Fruit fly (Drosophila melanogaster) whole organism, embryonic: ENCODE results near the gene Tdg.

ENCODE experiments used
- Asciz ChIP-seq: fragments of 200-800 bp; sonication (Bioruptor generic); optimal IDR thresholded peaks from 2 replicates; lab custom pipeline; 2017; ENCODE audit warnings: missing biosample characterization, mild to moderate bottlenecking, missing genetic modification characterization, missing genetic modification reagents
- Atf3 ChIP-seq: fragments of 200-800 bp; sonication (Bioruptor generic); optimal IDR thresholded peaks from 3 replicates; lab custom pipeline; 2016; ENCODE audit warnings: missing biosample characterization, missing genetic modification characterization
- CG10209 ChIP-seq: fragments of 200-800 bp; sonication (Bioruptor generic); optimal IDR thresholded peaks from 3 replicates; lab custom pipeline; 2017; ENCODE audit warnings: missing biosample characterization, mild to moderate bottlenecking, missing genetic modification characterization, missing genetic modification reagents
- CG11398 ChIP-seq: fragments of 200-800 bp; sonication (Bioruptor generic); optimal IDR thresholded peaks from 2 replicates; lab custom pipeline; 2016; ENCODE audit warnings: missing biosample characterization, missing genetic modification characterization
- CG12104 ChIP-seq: fragments of 200-800 bp; sonication (Bioruptor generic); optimal IDR thresholded peaks from 3 replicates; lab custom pipeline; 2016; ENCODE audit warnings: missing biosample characterization, missing genetic modification characterization
- CG12155 ChIP-seq: fragments of 200-800 bp; sonication (Bioruptor generic); optimal IDR thresholded peaks from 3 replicates; lab custom pipeline; 2016; ENCODE audit warnings: missing biosample characterization, missing genetic modification characterization
- CG12299 ChIP-seq: fragments of 200-800 bp; sonication (Bioruptor generic); optimal IDR thresholded peaks from 2 replicates; lab custom pipeline; 2018; ENCODE audit warnings: missing biosample characterization, mild to moderate bottlenecking, missing genetic modification characterization
- CG1529 ChIP-seq: fragments of 200-800 bp; sonication (Bioruptor generic); optimal IDR thresholded peaks from 3 replicates; lab custom pipeline; 2018; ENCODE audit warnings: missing biosample characterization, missing genetic modification characterization
- CG17802 ChIP-seq: fragments of 200-800 bp; sonication (Bioruptor generic); optimal IDR thresholded peaks from 2 replicates; lab custom pipeline; 2018; ENCODE audit warnings: missing biosample characterization, mild to moderate bottlenecking, missing genetic modification characterization, moderate library complexity
- CG17912 ChIP-seq: fragments of 200-800 bp; sonication (Bioruptor generic); optimal IDR thresholded peaks from 2 replicates; lab custom pipeline; 2018; ENCODE audit warnings: missing biosample characterization, mild to moderate bottlenecking, missing genetic modification characterization
- CG18476 ChIP-seq: fragments of 200-800 bp; sonication (Bioruptor generic); optimal IDR thresholded peaks from 2 replicates; lab custom pipeline; 2016; ENCODE audit warnings: missing biosample characterization, mild to moderate bottlenecking, missing genetic modification characterization
- CG18619 ChIP-seq: fragments of 200-800 bp; sonication (Bioruptor generic); optimal IDR thresholded peaks from 3 replicates; lab custom pipeline; 2017; ENCODE audit warnings: missing biosample characterization, mild to moderate bottlenecking, missing genetic modification characterization
- CG3726 ChIP-seq: fragments of 200-800 bp; sonication (Bioruptor generic); IDR thresholded peaks from 3 replicates; pipeline ENCODE4, ENCODE4 v1.3.6; 2022; ENCODE audit warnings: missing biosample characterization, missing genetic modification characterization
- CG4707 ChIP-seq: fragments of 200-800 bp; sonication (Bioruptor generic); optimal IDR thresholded peaks from 2 replicates; lab custom pipeline; 2018; ENCODE audit warnings: missing biosample characterization, mild to moderate bottlenecking, missing genetic modification characterization, moderate library complexity
- CG6272 ChIP-seq: fragments of 200-800 bp; sonication (Bioruptor generic); IDR thresholded peaks from 2 replicates; pipeline ENCODE4 v1.3.6; 2022; ENCODE audit warnings: missing biosample characterization, missing genetic modification characterization
- CG8089 ChIP-seq: fragments of 200-800 bp; sonication (Bioruptor generic); optimal IDR thresholded peaks from 3 replicates; lab custom pipeline; 2016; ENCODE audit warnings: missing biosample characterization, missing genetic modification characterization
- CG8478 ChIP-seq: fragments of >200 bp; optimal IDR thresholded peaks from 2 replicates; lab custom pipeline; 2018
- CG8944 ChIP-seq: fragments of 200-800 bp; sonication (Bioruptor generic); optimal IDR thresholded peaks from 3 replicates; lab custom pipeline; 2016; ENCODE audit warnings: missing biosample characterization, missing genetic modification characterization
- D19B ChIP-seq: fragments of 200-800 bp; sonication (Bioruptor generic); optimal IDR thresholded peaks from 2 replicates; lab custom pipeline; 2017; ENCODE audit warnings: missing biosample characterization, mild to moderate bottlenecking, missing genetic modification characterization
- Dll ChIP-seq: fragments of 200-800 bp; sonication (Bioruptor generic); IDR thresholded peaks from 4 replicates; pipeline ENCODE4 v1.3.6; 2022; ENCODE audit warnings: missing biosample characterization, missing genetic modification characterization; ENCODE audit not compliant: partially characterized antibody
- Dp ChIP-seq: fragments of 200-800 bp; sonication (Bioruptor generic); optimal IDR thresholded peaks from 2 replicates; lab custom pipeline; 2018; ENCODE audit warnings: missing biosample characterization, mild to moderate bottlenecking, missing genetic modification characterization, moderate library complexity
- Fer2 ChIP-seq: fragments of 200-800 bp; sonication (Bioruptor generic); optimal IDR thresholded peaks from 2 replicates; lab custom pipeline; 2018; ENCODE audit warnings: missing biosample characterization, mild to moderate bottlenecking, missing genetic modification characterization, moderate library complexity
- NFAT ChIP-seq: fragments of 200-800 bp; sonication (Bioruptor generic); IDR thresholded peaks from 2 replicates; pipeline ENCODE4 v1.3.6; 2022; ENCODE audit warnings: missing biosample characterization, missing genetic modification characterization
- Optix ChIP-seq: fragments of 200-800 bp; sonication (Bioruptor generic); IDR thresholded peaks from 3 replicates; pipeline ENCODE4 v1.3.6; 2022; ENCODE audit warnings: missing biosample characterization, missing genetic modification characterization
- Scr ChIP-seq: fragments of 200-800 bp; sonication (Bioruptor generic); IDR thresholded peaks from 2 replicates; pipeline ENCODE4 v1.3.6; 2022; ENCODE audit warnings: missing biosample characterization, missing genetic modification characterization; ENCODE audit not compliant: partially characterized antibody
- Spps ChIP-seq: fragments of 200-800 bp; sonication (Bioruptor generic); optimal IDR thresholded peaks from 2 replicates; lab custom pipeline; 2018; ENCODE audit warnings: missing biosample characterization, mild to moderate bottlenecking, missing genetic modification characterization
- Tbp ChIP-seq: fragments of >200 bp; optimal IDR thresholded peaks from 2 replicates; lab custom pipeline; 2018; ENCODE audit warnings: missing biosample characterization, missing genetic modification characterization
- Trl ChIP-seq, 3 experiments: fragments of >200 bp in 2 of 3; fragments of 200-800 bp in 1 of 3; sonication (Bioruptor generic) in 1 of 3; optimal IDR thresholded peaks; 2 replicates in 1 of 3; 3 replicates in 2 of 3; lab custom pipeline; 2016 to 2017; ENCODE audit warnings: missing biosample characterization in 1 of 3, missing genetic modification characterization in 1 of 3
- Xbp1 ChIP-seq: fragments of 200-800 bp; sonication (Bioruptor generic); optimal IDR thresholded peaks from 3 replicates; lab custom pipeline; 2016; ENCODE audit warnings: missing biosample characterization, mild to moderate bottlenecking, missing genetic modification characterization
- bbx ChIP-seq: fragments of 200-800 bp; sonication (Bioruptor generic); IDR thresholded peaks from 2 replicates; pipeline ENCODE4 v1.3.6; 2022; ENCODE audit warnings: missing biosample characterization, missing genetic modification characterization; ENCODE audit not compliant: partially characterized antibody
- cato ChIP-seq: fragments of 200-800 bp; sonication (Bioruptor generic); optimal IDR thresholded peaks from 2 replicates; lab custom pipeline; 2016; ENCODE audit warnings: missing biosample characterization, missing genetic modification characterization, borderline replicate concordance
- cg ChIP-seq: fragments of 200-800 bp; sonication (Bioruptor generic); optimal IDR thresholded peaks from 3 replicates; lab custom pipeline; 2019; ENCODE audit warnings: missing biosample characterization, mild to moderate bottlenecking, missing genetic modification characterization, moderate library complexity
- croc ChIP-seq: fragments of 200-800 bp; sonication (Bioruptor generic); conservative IDR thresholded peaks from 3 replicates; pipeline ENCODE4 v1.3.6; 2022; ENCODE audit warnings: missing biosample characterization, missing genetic modification characterization
- danr ChIP-seq: fragments of 200-800 bp; sonication (Bioruptor generic); IDR thresholded peaks from 2 replicates; pipeline ENCODE4 v1.3.6; 2022; ENCODE audit warnings: missing biosample characterization, missing genetic modification characterization
- dmrt99B ChIP-seq: fragments of 200-800 bp; sonication (Bioruptor generic); optimal IDR thresholded peaks from 2 replicates; lab custom pipeline; 2018; ENCODE audit warnings: missing biosample characterization, mild to moderate bottlenecking, missing genetic modification characterization, moderate library complexity
- exex ChIP-seq: fragments of 200-800 bp; sonication (Bioruptor generic); optimal IDR thresholded peaks from 4 replicates; lab custom pipeline; 2018; ENCODE audit warnings: missing biosample characterization, mild to moderate bottlenecking, missing genetic modification characterization, moderate library complexity
- eyg ChIP-seq: fragments of 200-800 bp; sonication (Bioruptor generic); optimal IDR thresholded peaks from 3 replicates; lab custom pipeline; 2016; ENCODE audit warnings: missing biosample characterization, missing genetic modification characterization
- fd64A ChIP-seq: fragments of 200-800 bp; sonication (Bioruptor generic); optimal IDR thresholded peaks from 3 replicates; lab custom pipeline; 2018; ENCODE audit warnings: missing biosample characterization, mild to moderate bottlenecking, missing genetic modification characterization
- fu2 ChIP-seq: fragments of 200-800 bp; sonication (Bioruptor generic); optimal IDR thresholded peaks from 2 replicates; lab custom pipeline; 2016; ENCODE audit warnings: missing biosample characterization, missing genetic modification characterization
- jumu ChIP-seq: fragments of 200-800 bp; sonication (Bioruptor generic); optimal IDR thresholded peaks from 3 replicates; lab custom pipeline; 2016; ENCODE audit warnings: missing biosample characterization, missing genetic modification characterization
- p53 ChIP-seq: fragments of 200-800 bp; sonication (Bioruptor generic); optimal IDR thresholded peaks from 2 replicates; lab custom pipeline; 2016; ENCODE audit warnings: missing biosample characterization, missing genetic modification characterization
- pzg ChIP-seq: fragments of 200-800 bp; sonication (Bioruptor generic); optimal IDR thresholded peaks from 3 replicates; lab custom pipeline; 2018; ENCODE audit warnings: missing biosample characterization, mild to moderate bottlenecking, missing genetic modification characterization, moderate library complexity
- sisA ChIP-seq: fragments of 200-800 bp; sonication (Bioruptor generic); IDR thresholded peaks from 2 replicates; pipeline ENCODE4 v1.3.6; 2022; ENCODE audit warnings: missing biosample characterization, missing genetic modification characterization
- slp2 ChIP-seq: fragments of 200-800 bp; sonication (Bioruptor generic); optimal IDR thresholded peaks from 2 replicates; lab custom pipeline; 2016; ENCODE audit warnings: missing biosample characterization, missing genetic modification characterization
- sna ChIP-seq: fragments of 200-800 bp; sonication (Bioruptor generic); IDR thresholded peaks from 2 replicates; pipeline ENCODE4 v1.3.6; 2022; ENCODE audit warnings: missing biosample characterization, missing genetic modification characterization; ENCODE audit not compliant: partially characterized antibody
- so ChIP-seq: fragments of 200-800 bp; sonication (Bioruptor generic); IDR thresholded peaks from 3 replicates; pipeline ENCODE4 v1.3.6; 2022; ENCODE audit warnings: missing biosample characterization, missing genetic modification characterization
- sqz ChIP-seq: fragments of 200-800 bp; sonication (Bioruptor generic); optimal IDR thresholded peaks from 3 replicates; lab custom pipeline; 2018; ENCODE audit warnings: missing biosample characterization, mild to moderate bottlenecking, missing genetic modification characterization
- tgo ChIP-seq: fragments of 200-800 bp; sonication (Bioruptor generic); IDR thresholded peaks from 3 replicates; pipeline ENCODE4 v1.3.6; 2022; ENCODE audit warnings: missing biosample characterization, missing genetic modification characterization
- zen2 ChIP-seq: fragments of 200-800 bp; sonication (Bioruptor generic); IDR thresholded peaks from 3 replicates; pipeline ENCODE4 v1.3.6; 2022; ENCODE audit warnings: missing biosample characterization, missing genetic modification characterization; ENCODE audit not compliant: partially characterized antibody

The Tdg gene

DNA sequence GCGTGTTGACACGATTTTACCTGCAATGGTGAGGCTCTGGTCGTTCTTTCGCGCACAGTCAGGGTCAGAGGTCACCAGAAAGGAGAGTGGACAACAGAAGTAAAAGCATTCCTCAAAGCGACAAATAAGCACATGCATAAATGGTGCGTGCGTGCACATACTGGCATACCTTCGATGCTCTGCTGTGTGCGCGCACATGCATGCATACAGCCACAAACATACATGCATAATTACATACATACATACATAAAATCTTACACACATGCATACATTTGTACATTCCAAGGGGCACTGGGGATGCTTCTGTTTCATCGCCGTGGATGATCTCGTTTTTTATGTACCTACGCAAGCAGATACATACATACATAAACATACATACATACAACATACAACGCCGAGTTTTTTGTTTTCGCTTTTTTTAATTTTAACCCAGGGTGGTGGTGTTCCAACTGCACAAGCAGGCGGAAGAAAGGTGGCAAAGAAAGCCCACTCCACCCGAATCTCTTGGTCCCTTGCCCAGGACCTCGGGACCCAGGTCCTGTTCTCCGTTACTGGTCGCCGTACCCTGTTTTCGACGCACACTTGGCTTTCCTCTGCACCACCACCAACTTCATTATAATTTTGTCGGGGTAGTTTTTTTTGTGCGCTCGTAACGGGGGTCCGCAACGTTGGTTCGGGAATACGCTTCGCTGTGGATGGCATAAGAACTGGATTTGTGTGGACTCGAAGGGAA, 68.7 kb downstream of the Tdg start, which contains the start of gene Asator (continued):
- peak; percentile 79 for TF ChIP-seq Xbp1 (GFP tag; lab: Kevin White, UChicago)
- TF ChIP-seq Spps = no peak
- peak; percentile 28 for TF ChIP-seq CG11398 (GFP tag; lab: Kevin White, UChicago)
- peak; percentile 64 for TF ChIP-seq CG12155 (GFP tag; lab: Kevin White, UChicago)
- TF ChIP-seq danr (GFP tag; lab: Robert Waterston, UW) = no peak
- no peak for TF ChIP-seq cato
- no peak for TF ChIP-seq sna (GFP tag; lab: Robert Waterston, UW)
- no peak for TF ChIP-seq so (GFP tag; lab: Robert Waterston, UW)
- peak; percentile 49 for TF ChIP-seq jumu (GFP tag; lab: Kevin White, UChicago)
- peak; percentile 73 for TF ChIP-seq CG8944 (GFP tag; lab: Kevin White, UChicago)
- peak; percentile 20 for TF ChIP-seq slp2
- TF ChIP-seq Atf3 (GFP tag; lab: Kevin White, UChicago) = peak; percentile 55
- TF ChIP-seq Trl (optimal IDR thresholded peaks at IDR 0.05; lab: Kevin White, UChicago) = no peak
- TF ChIP-seq Trl (GFP tag; optimal IDR thresholded peaks at IDR 0.05; lab: Kevin White, UChicago) = peak; percentile 78
- no peak for TF ChIP-seq Dp (GFP tag; lab: Kevin White, UChicago)
- TF ChIP-seq sqz (GFP tag; lab: Kevin White, UChicago) = peak; percentile 100
- no peak for TF ChIP-seq fd64A
- peak; percentile 45; the same call in 1 of the 4 replicates for TF ChIP-seq Dll (GFP tag; lab: Robert Waterston, UW)
- TF ChIP-seq CG10209 (GFP tag; lab: Kevin White, UChicago) = peak; percentile 61
- TF ChIP-seq fu2 (GFP tag; lab: Kevin White, UChicago) = peak; percentile 8
- TF ChIP-seq D19B (GFP tag; lab: Kevin White, UChicago) = peak; percentile 9
- TF ChIP-seq CG18619 (GFP tag; lab: Kevin White, UChicago) = peak; percentile 63
- no peak for TF ChIP-seq CG8478 (lab: Kevin White, UChicago)
- TF ChIP-seq CG6272 (GFP tag; lab: Robert Waterston, UW) = no peak
- TF ChIP-seq CG4707 (GFP tag; lab: Kevin White, UChicago) = peak; percentile 25
- TF ChIP-seq Scr (GFP tag; lab: Robert Waterston, UW) = no peak
- no peak for TF ChIP-seq CG3726 (GFP tag; lab: Robert Waterston, UW)
- TF ChIP-seq NFAT (GFP tag; lab: Robert Waterston, UW) = no peak; the same call in 1 of the 2 replicates
- no peak for TF ChIP-seq Asciz
- peak; percentile 11 for TF ChIP-seq Fer2 (tag; lab: Kevin White, UChicago)
- peak; percentile 14 for TF ChIP-seq exex (tag; lab: Kevin White, UChicago)
- TF ChIP-seq CG8089 (GFP tag; lab: Kevin White, UChicago) = peak; percentile 32
- peak; percentile 42; the same call in 2 of the 3 replicates for TF ChIP-seq tgo (GFP tag; lab: Robert Waterston, UW)
- TF ChIP-seq CG17912 (GFP tag; lab: Kevin White, UChicago) = no peak
- TF ChIP-seq pzg (GFP tag; lab: Kevin White, UChicago) = no peak
- no peak for TF ChIP-seq CG12104
- no peak for TF ChIP-seq CG18476 (GFP tag; lab: Kevin White, UChicago)
- peak; percentile 25; the same call in 1 of the 2 replicates for TF ChIP-seq bbx (GFP tag; lab: Robert Waterston, UW)
- no peak for TF ChIP-seq eyg (GFP tag; lab: Kevin White, UChicago)
- TF ChIP-seq cg (GFP tag; lab: Kevin White, UChicago) = peak; percentile 94
- no peak for TF ChIP-seq croc (GFP tag; lab: Robert Waterston, UW)
- TF ChIP-seq CG1529 (GFP tag; lab: Kevin White, UChicago) = no peak
- TF ChIP-seq CG17802 (tag; lab: Kevin White, UChicago) = no peak
- peak; percentile 70 for TF ChIP-seq dmrt99B (tag; lab: Kevin White, UChicago)
- peak; percentile 95 for TF ChIP-seq p53
- TF ChIP-seq Tbp = no peak
- no peak for TF ChIP-seq sisA (GFP tag; lab: Robert Waterston, UW)
- TF ChIP-seq zen2 (GFP tag; lab: Robert Waterston, UW) = no peak
- TF ChIP-seq Optix (GFP tag; lab: Robert Waterston, UW) = no peak
- TF ChIP-seq CG12299 (tag; lab: Kevin White, UChicago) = peak; percentile 21
